Worm (Caenorhabditis elegans): ENCODE measurements around the gene gst-3.

ce11 chrIV:10089777-10090176, 50.3 kb downstream of the gst-3 start, which contains the start of gene ttr-39:
- TF ChIP-seq skn-1 (tag; optimal IDR thresholded peaks at IDR 0.05) (no peak), nhr-6 (tag; optimal IDR thresholded peaks at IDR 0.05) (no peak), zag-1 (tag; optimal IDR thresholded peaks at IDR 0.05) (no peak), ama-1 (optimal IDR thresholded peaks at IDR 0.05) (no peak), nhr-237 (tag; optimal IDR thresholded peaks at IDR 0.05) (no peak), nhr-11 (tag; optimal IDR thresholded peaks at IDR 0.05) (no peak), elt-1 (tag; optimal IDR thresholded peaks at IDR 0.05) (no peak)
